In the genomic region with DNA sequence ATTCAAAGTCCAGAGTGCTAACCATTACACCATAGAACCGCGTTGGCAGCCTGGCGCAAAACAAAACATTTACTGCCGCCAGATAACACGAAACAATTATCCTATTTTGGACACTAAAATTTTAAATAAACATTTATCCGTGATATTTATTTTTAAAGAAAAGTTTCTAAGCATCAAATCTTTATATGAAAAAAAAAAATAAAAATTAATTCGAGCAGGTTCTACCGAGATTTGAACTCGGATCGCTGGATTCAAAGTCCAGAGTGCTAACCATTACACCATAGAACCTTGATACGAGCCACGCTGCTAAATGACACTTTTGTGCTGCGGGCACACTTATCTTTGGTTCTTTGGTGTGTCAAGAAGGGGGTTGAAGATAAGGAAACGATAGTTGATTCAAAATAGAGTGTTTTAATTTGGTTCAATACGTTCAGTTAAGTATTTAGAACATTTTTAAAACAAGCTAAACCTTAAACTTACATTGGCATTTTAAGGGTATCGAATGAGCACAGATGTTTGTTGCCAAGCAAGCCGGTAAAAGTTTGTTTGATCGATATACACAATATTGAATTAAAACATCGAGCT, we compare ENCODE assay signal across 5 fruit fly cellular contexts.
TF ChIP-seq lines count a peak whose summit lies in the region.

A gene (plus strand): TSS at position 535 of the 585 bp plus-strand sequence.

- no peak for TF ChIP-seq CTCF in whole organism, embryonic (GFP tag; optimal IDR thresholded peaks at IDR 0.05; lab: Kevin White, UChicago)

TF ChIP-seq in whole organism, adult, 20 proteins besides CTCF, POLR2A, EP300 and RAD21 (continues in another document):
- TF ChIP-seq CG12768 (GFP tag; optimal IDR thresholded peaks at IDR 0.05; lab: Kevin White, UChicago) (peak; percentile 98), CG11617 (GFP tag; optimal IDR thresholded peaks at IDR 0.05; lab: Kevin White, UChicago) (peak; percentile 59), toe (GFP tag; optimal IDR thresholded peaks at IDR 0.05; lab: Kevin White, UChicago) (peak; percentile 89), ovo (GFP tag; optimal IDR thresholded peaks at IDR 0.05; lab: Kevin White, UChicago) (no peak), Mnt (GFP tag; optimal IDR thresholded peaks at IDR 0.05; lab: Kevin White, UChicago) (peak; percentile 32), CG33017 (tag; optimal IDR thresholded peaks at IDR 0.05; lab: Kevin White, UChicago) (peak; percentile 55), CG7045 (GFP tag; optimal IDR thresholded peaks at IDR 0.05; lab: Kevin White, UChicago) (peak; percentile 26), bab1 (GFP tag; optimal IDR thresholded peaks at IDR 0.05; lab: Kevin White, UChicago) (peak; percentile 62), cnc (optimal IDR thresholded peaks at IDR 0.05; lab: Kevin White, UChicago) (no peak), Crg-1 (GFP tag; optimal IDR thresholded peaks at IDR 0.05; lab: Kevin White, UChicago) (no peak), CG1620 (GFP tag; optimal IDR thresholded peaks at IDR 0.05; lab: Kevin White, UChicago) (no peak), Hr96 (GFP tag; optimal IDR thresholded peaks at IDR 0.05; lab: Kevin White, UChicago) (peak; percentile 85), pad (GFP tag; optimal IDR thresholded peaks at IDR 0.05; lab: Kevin White, UChicago) (no peak), CG7101 (tag; optimal IDR thresholded peaks at IDR 0.05; lab: Kevin White, UChicago) (peak; percentile 29), tj (GFP tag; optimal IDR thresholded peaks at IDR 0.05; lab: Kevin White, UChicago) (peak; percentile 48), kay (GFP tag; lab: Kevin White, UChicago; ENCODE audit: borderline replicate concordance) (peak; percentile 100), CG5204 (GFP tag; optimal IDR thresholded peaks at IDR 0.05; lab: Kevin White, UChicago) (peak; percentile 75)

TF ChIP-seq in whole organism, embryonic, 481 proteins besides CTCF, POLR2A, EP300 and RAD21 (continues in another document):
- TF ChIP-seq CG6813 (GFP tag; optimal IDR thresholded peaks at IDR 0.05; lab: Kevin White, UChicago) (peak; percentile 6), bsh (GFP tag; optimal IDR thresholded peaks at IDR 0.05; lab: Kevin White, UChicago) (peak in 1 of 2 experiments; percentile 18), Stat92E (GFP tag; optimal IDR thresholded peaks at IDR 0.05; lab: Kevin White, UChicago) (peak in 1 of 3 experiments; percentile 83), grn (GFP tag; optimal IDR thresholded peaks at IDR 0.05; lab: Kevin White, UChicago) (peak; percentile 10), Gsc (GFP tag; IDR thresholded peaks at IDR 0.05; lab: Robert Waterston, UW) (no peak), Camta (GFP tag; optimal IDR thresholded peaks at IDR 0.05; lab: Kevin White, UChicago) (no peak), mirr (GFP tag; optimal IDR thresholded peaks at IDR 0.05; lab: Kevin White, UChicago) (peak; percentile 11), Opbp (GFP tag; IDR thresholded peaks at IDR 0.05; lab: Robert Waterston, UW; ENCODE audit: partially characterized antibody) (peak; percentile 90), jing (GFP tag; optimal IDR thresholded peaks at IDR 0.05; lab: Kevin White, UChicago) (no peak), CG10979 (tag; optimal IDR thresholded peaks at IDR 0.05; lab: Kevin White, UChicago) (peak; percentile 6), Vsx1 (GFP tag; optimal IDR thresholded peaks at IDR 0.05; lab: Kevin White, UChicago) (peak; percentile 9), wek (GFP tag; optimal IDR thresholded peaks at IDR 0.05; lab: Kevin White, UChicago) (no peak), MTF-1 (GFP tag; optimal IDR thresholded peaks at IDR 0.05; lab: Kevin White, UChicago; ENCODE audit: borderline replicate concordance) (no peak), crc (GFP tag; optimal IDR thresholded peaks at IDR 0.05; lab: Kevin White, UChicago) (no peak), CG14014 (GFP tag; IDR thresholded peaks at IDR 0.05; lab: Robert Waterston, UW) (no peak), CG7963 (GFP tag; IDR thresholded peaks at IDR 0.05; lab: Robert Waterston, UW; ENCODE audit: partially characterized antibody) (peak; percentile 68; the same call in 2 of the 3 replicates)

TF ChIP-seq in whole organism, prepupa, 60 proteins besides CTCF, POLR2A, EP300 and RAD21 (continues in another document):
- TF ChIP-seq Hr39 (GFP tag; optimal IDR thresholded peaks at IDR 0.05; lab: Kevin White, UChicago) (no peak), net (GFP tag; optimal IDR thresholded peaks at IDR 0.05; lab: Kevin White, UChicago) (no peak), cyc (GFP tag; optimal IDR thresholded peaks at IDR 0.05; lab: Kevin White, UChicago) (no peak), CG8632 (GFP tag; optimal IDR thresholded peaks at IDR 0.05; lab: Kevin White, UChicago) (no peak), CG7368 (GFP tag; optimal IDR thresholded peaks at IDR 0.05; lab: Kevin White, UChicago) (no peak), CG34406 (GFP tag; optimal IDR thresholded peaks at IDR 0.05; lab: Kevin White, UChicago) (no peak), fd85E (GFP tag; optimal IDR thresholded peaks at IDR 0.05; lab: Kevin White, UChicago) (no peak), OdsH (GFP tag; optimal IDR thresholded peaks at IDR 0.05; lab: Kevin White, UChicago) (no peak), CG11294 (GFP tag; IDR thresholded peaks at IDR 0.05; lab: Robert Waterston, UW) (no peak), Blimp-1 (GFP tag; optimal IDR thresholded peaks at IDR 0.05; lab: Kevin White, UChicago) (no peak), CG8119 (GFP tag; IDR thresholded peaks at IDR 0.05; lab: Robert Waterston, UW) (no peak), CG8319 (GFP tag; optimal IDR thresholded peaks at IDR 0.05; lab: Kevin White, UChicago) (no peak), dsx (GFP tag; optimal IDR thresholded peaks at IDR 0.05; lab: Kevin White, UChicago; ENCODE audit: poor library complexity, severe bottlenecking) (no peak), acj6 (GFP tag; optimal IDR thresholded peaks at IDR 0.05; lab: Kevin White, UChicago) (no peak), lz (GFP tag; optimal IDR thresholded peaks at IDR 0.05; lab: Kevin White, UChicago) (no peak), Sox102F (GFP tag; optimal IDR thresholded peaks at IDR 0.05; lab: Kevin White, UChicago) (no peak), Ets21C (GFP tag; optimal IDR thresholded peaks at IDR 0.05; lab: Kevin White, UChicago) (no peak), Hr4 (GFP tag; optimal IDR thresholded peaks at IDR 0.05; lab: Kevin White, UChicago) (no peak), CG11902 (GFP tag; optimal IDR thresholded peaks at IDR 0.05; lab: Kevin White, UChicago) (no peak)

TF ChIP-seq in whole organism, pupa, 21 proteins besides CTCF, POLR2A, EP300 and RAD21:
- TF ChIP-seq EcR (GFP tag; optimal IDR thresholded peaks at IDR 0.05; lab: Kevin White, UChicago) (peak; percentile 31), CG14655 (GFP tag; optimal IDR thresholded peaks at IDR 0.05; lab: Kevin White, UChicago) (no peak), Ets98B (GFP tag; IDR thresholded peaks at IDR 0.05; lab: Robert Waterston, UW) (peak; percentile 38; the same call in 1 of the 2 replicates), CG13204 (GFP tag; optimal IDR thresholded peaks at IDR 0.05; lab: Kevin White, UChicago) (no peak), rn (GFP tag; IDR thresholded peaks at IDR 0.05; lab: Robert Waterston, UW) (no peak), CG12605 (GFP tag; IDR thresholded peaks at IDR 0.05; lab: Robert Waterston, UW) (peak; percentile 70), fd96Ca (GFP tag; IDR thresholded peaks at IDR 0.05; lab: Robert Waterston, UW) (no peak), Pif1A (GFP tag; optimal IDR thresholded peaks at IDR 0.05; lab: Kevin White, UChicago) (peak; percentile 34), Pif1B (GFP tag; optimal IDR thresholded peaks at IDR 0.05; lab: Kevin White, UChicago) (peak; percentile 68), CG32121 (GFP tag; IDR thresholded peaks at IDR 0.05; lab: Robert Waterston, UW) (no peak), Snoo (tag; optimal IDR thresholded peaks at IDR 0.05; lab: Kevin White, UChicago) (peak; percentile 3), CG8301 (tag; optimal IDR thresholded peaks at IDR 0.05; lab: Kevin White, UChicago) (peak; percentile 26), CG8159 (tag; optimal IDR thresholded peaks at IDR 0.05; lab: Kevin White, UChicago) (peak; percentile 3), D1 (tag; optimal IDR thresholded peaks at IDR 0.05; lab: Kevin White, UChicago) (peak; percentile 35), CG15710 (tag; optimal IDR thresholded peaks at IDR 0.05; lab: Kevin White, UChicago) (peak; percentile 5), CG17806 (tag; optimal IDR thresholded peaks at IDR 0.05; lab: Kevin White, UChicago) (peak; percentile 45), gl (tag; optimal IDR thresholded peaks at IDR 0.05; lab: Kevin White, UChicago) (peak; percentile 58)

TF ChIP-seq in whole organism, wandering third instar larva, 38 proteins besides CTCF, POLR2A, EP300 and RAD21:
- peak; percentile 8 for TF ChIP-seq woc (GFP tag; optimal IDR thresholded peaks at IDR 0.05; lab: Kevin White, UChicago)
- TF ChIP-seq Vsx2 (GFP tag; optimal IDR thresholded peaks at IDR 0.05; lab: Kevin White, UChicago; ENCODE audit: partially characterized antibody) = no peak
- TF ChIP-seq dsf (GFP tag; optimal IDR thresholded peaks at IDR 0.05; lab: Kevin White, UChicago; ENCODE audit: borderline replicate concordance) = no peak
- TF ChIP-seq CG32264 (GFP tag; optimal IDR thresholded peaks at IDR 0.05; lab: Kevin White, UChicago) = peak; percentile 4
- peak; percentile 42 for TF ChIP-seq Jra (GFP tag; optimal IDR thresholded peaks at IDR 0.05; lab: Kevin White, UChicago)
- peak; percentile 46 for TF ChIP-seq brk (GFP tag; optimal IDR thresholded peaks at IDR 0.05; lab: Kevin White, UChicago)
- peak; percentile 72 for TF ChIP-seq sage (GFP tag; optimal IDR thresholded peaks at IDR 0.05; lab: Kevin White, UChicago)
- peak; percentile 75 for TF ChIP-seq Hnf4 (GFP tag; optimal IDR thresholded peaks at IDR 0.05; lab: Kevin White, UChicago)
- TF ChIP-seq CrebA (GFP tag; optimal IDR thresholded peaks at IDR 0.05; lab: Kevin White, UChicago; ENCODE audit: borderline replicate concordance) = peak; percentile 95
TF ChIP-seq in whole organism, wandering third instar larva: peak in this region for 7.
